Worm (Caenorhabditis elegans) whole organism, L4 larva: ENCODE measurements around the gene T20B5.2.

Source experiments
- dmd-8 ChIP-seq: fragments of 200-800 bp; sonication (Bioruptor generic); IDR thresholded peaks from 2 replicates; pipeline ENCODE4 v1.3.6; 2022; ENCODE audit warnings: missing genetic modification characterization, missing compliant biosample characterization
- lir-3 ChIP-seq: sonication (generic microtip); optimal IDR thresholded peaks from 2 replicates; lab custom pipeline; 2016; ENCODE audit warnings: mild to moderate bottlenecking, missing genetic modification characterization, missing compliant biosample characterization
- nhr-25 ChIP-seq: sonication (generic microtip); optimal IDR thresholded peaks from 2 replicates; lab custom pipeline; 2017; ENCODE audit warnings: missing genetic modification characterization, mild to moderate bottlenecking, missing compliant biosample characterization, antibody characterized with exemption, moderate library complexity, borderline replicate concordance; ENCODE audit not compliant: insufficient read depth
- skn-1 ChIP-seq: fragments of 150-350 bp; optimal IDR thresholded peaks from 2 replicates; lab custom pipeline; 2014; ENCODE audit warnings: missing biosample characterization, missing genetic modification characterization

DNA sequence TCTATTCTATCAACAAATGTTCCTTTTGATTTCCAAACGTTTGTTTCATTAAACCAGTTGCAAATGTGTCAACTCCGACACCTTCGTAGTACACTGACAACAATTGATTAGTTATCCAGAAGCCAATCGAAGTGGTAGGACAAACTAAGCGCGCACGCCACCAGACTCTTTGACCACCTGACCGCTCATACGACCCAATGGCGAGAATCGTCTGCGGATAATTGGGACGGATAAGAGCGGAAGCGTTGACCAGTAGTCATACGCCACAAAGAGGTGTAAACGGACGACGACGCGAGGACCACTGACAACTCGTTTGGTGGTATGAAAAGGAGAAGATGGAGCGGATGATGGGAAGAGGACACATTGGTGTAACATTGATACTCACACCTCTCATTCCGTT is 30.6 kb upstream of the T20B5.2 start:
- TF ChIP-seq nhr-25 (tag; lab: Kevin White, UChicago) (no peak), dmd-8 (GFP tag; lab: Robert Waterston, UW) (no peak), skn-1 (no peak), lir-3 (tag; lab: Kevin White, UChicago) (no peak)
